Fruit fly (Drosophila melanogaster) whole organism, embryonic: Measurements from ENCODE around the gene CG11811.

ENCODE experiments used
- Atf-2 ChIP-seq: fragments of 200-800 bp; sonication (Bioruptor generic); optimal IDR thresholded peaks from 2 replicates; lab custom pipeline; 2016; ENCODE audit warnings: missing biosample characterization, missing genetic modification characterization
- Awh ChIP-seq: fragments of 200-800 bp; sonication (Bioruptor generic); IDR thresholded peaks from 2 replicates; pipeline ENCODE4, ENCODE4 v1.3.6; 2022; ENCODE audit warnings: missing biosample characterization, missing genetic modification characterization
- BEAF-32 ChIP-seq: fragments of 200-800 bp; sonication (Bioruptor generic); optimal IDR thresholded peaks from 3 replicates; lab custom pipeline; 2017; ENCODE audit warnings: missing biosample characterization, missing genetic modification characterization, mild to moderate bottlenecking, moderate library complexity, missing genetic modification reagents
- Blimp-1 ChIP-seq: fragments of 200-800 bp; sonication (Bioruptor generic); optimal IDR thresholded peaks from 3 replicates; lab custom pipeline; 2018; ENCODE audit warnings: missing biosample characterization, missing genetic modification characterization, mild to moderate bottlenecking, moderate library complexity, missing genetic modification reagents
- CG1024 ChIP-seq: fragments of 200-800 bp; sonication (Bioruptor generic); IDR thresholded peaks from 2 replicates; pipeline ENCODE4 v1.3.6; 2022; ENCODE audit warnings: missing biosample characterization, missing genetic modification characterization
- CG10462 ChIP-seq: fragments of 200-800 bp; sonication (Bioruptor generic); optimal IDR thresholded peaks from 2 replicates; lab custom pipeline; 2016; ENCODE audit warnings: missing biosample characterization, missing genetic modification characterization
- CG10654 ChIP-seq: fragments of 200-800 bp; sonication (Bioruptor generic); optimal IDR thresholded peaks from 2 replicates; lab custom pipeline; 2016; ENCODE audit warnings: missing biosample characterization, missing genetic modification characterization
- CG11093 ChIP-seq: fragments of 200-800 bp; sonication (Bioruptor generic); IDR thresholded peaks from 3 replicates; pipeline ENCODE4 v1.3.6; 2022; ENCODE audit warnings: missing biosample characterization, missing genetic modification characterization
- CG11695 ChIP-seq: fragments of 200-800 bp; sonication (Bioruptor generic); IDR thresholded peaks from 3 replicates; pipeline ENCODE4 v1.3.6; 2022; ENCODE audit warnings: missing biosample characterization, missing genetic modification characterization
- CG12071 ChIP-seq: fragments of 200-800 bp; sonication (Bioruptor generic); optimal IDR thresholded peaks from 3 replicates; lab custom pipeline; 2018; ENCODE audit warnings: missing biosample characterization, mild to moderate bottlenecking, missing genetic modification characterization
- CG12104 ChIP-seq: fragments of 200-800 bp; sonication (Bioruptor generic); optimal IDR thresholded peaks from 3 replicates; lab custom pipeline; 2016; ENCODE audit warnings: missing biosample characterization, missing genetic modification characterization
- CG12769 ChIP-seq: fragments of 200-800 bp; sonication (Bioruptor generic); optimal IDR thresholded peaks from 2 replicates; lab custom pipeline; 2019; ENCODE audit warnings: missing biosample characterization, mild to moderate bottlenecking, missing genetic modification characterization, moderate library complexity
- CG1603 ChIP-seq: fragments of 200-800 bp; sonication (Bioruptor generic); optimal IDR thresholded peaks from 2 replicates; lab custom pipeline; 2019; ENCODE audit warnings: missing biosample characterization, mild to moderate bottlenecking, missing genetic modification characterization, moderate library complexity
- CG1647 ChIP-seq: fragments of 200-800 bp; sonication (Bioruptor generic); optimal IDR thresholded peaks from 3 replicates; lab custom pipeline; 2016; ENCODE audit warnings: missing biosample characterization, missing genetic modification characterization
- CG17912 ChIP-seq: fragments of 200-800 bp; sonication (Bioruptor generic); optimal IDR thresholded peaks from 2 replicates; lab custom pipeline; 2018; ENCODE audit warnings: missing biosample characterization, mild to moderate bottlenecking, missing genetic modification characterization
- CG30020 ChIP-seq: fragments of 200-800 bp; optimal IDR thresholded peaks from 2 replicates; lab custom pipeline; 2019; ENCODE audit warnings: missing biosample characterization, mild to moderate bottlenecking, missing genetic modification characterization, moderate library complexity
- CG34224 ChIP-seq: fragments of 200-800 bp; sonication (Bioruptor generic); IDR thresholded peaks from 3 replicates; pipeline ENCODE4 v1.3.6; 2022; ENCODE audit warnings: missing biosample characterization, missing genetic modification characterization; ENCODE audit not compliant: partially characterized antibody
- CG3726 ChIP-seq: fragments of 200-800 bp; sonication (Bioruptor generic); IDR thresholded peaks from 3 replicates; pipeline ENCODE4, ENCODE4 v1.3.6; 2022; ENCODE audit warnings: missing biosample characterization, missing genetic modification characterization
- CG8765 ChIP-seq: fragments of 200-800 bp; sonication (Bioruptor generic); IDR thresholded peaks from 2 replicates; pipeline ENCODE4 v1.3.6; 2022; ENCODE audit warnings: missing biosample characterization, missing genetic modification characterization
- CG9215 ChIP-seq: fragments of 200-800 bp; sonication (Bioruptor generic); IDR thresholded peaks from 2 replicates; pipeline ENCODE4 v1.3.6; 2022; ENCODE audit warnings: missing biosample characterization, missing genetic modification characterization
- Chrac-16 ChIP-seq: fragments of 200-800 bp; sonication (Bioruptor generic); optimal IDR thresholded peaks from 3 replicates; lab custom pipeline; 2016; ENCODE audit warnings: missing biosample characterization, missing genetic modification characterization
- Dfd ChIP-seq, 2 experiments: fragments of >200 bp; optimal IDR thresholded peaks; 2 replicates each; lab custom pipeline; 2017; ENCODE audit warnings: missing biosample characterization in 2 of 2, missing genetic modification characterization in 2 of 2
- Dip3 ChIP-seq: fragments of 200-800 bp; sonication (Bioruptor generic); optimal IDR thresholded peaks from 3 replicates; lab custom pipeline; 2016; ENCODE audit warnings: missing biosample characterization, missing genetic modification characterization
- Dll ChIP-seq: fragments of 200-800 bp; sonication (Bioruptor generic); IDR thresholded peaks from 4 replicates; pipeline ENCODE4 v1.3.6; 2022; ENCODE audit warnings: missing biosample characterization, missing genetic modification characterization; ENCODE audit not compliant: partially characterized antibody
- Dref ChIP-seq: fragments of 200-800 bp; sonication (Bioruptor generic); IDR thresholded peaks from 2 replicates; pipeline ENCODE4 v1.3.6; 2022; ENCODE audit warnings: missing biosample characterization, missing genetic modification characterization
- Fer3 ChIP-seq: fragments of 200-800 bp; sonication (Bioruptor generic); optimal IDR thresholded peaks from 2 replicates; lab custom pipeline; 2018; ENCODE audit warnings: missing biosample characterization, mild to moderate bottlenecking, missing genetic modification characterization, moderate library complexity
- Hmx ChIP-seq: fragments of 200-800 bp; sonication (Bioruptor generic); optimal IDR thresholded peaks from 2 replicates; lab custom pipeline; 2016; ENCODE audit warnings: missing biosample characterization, missing genetic modification characterization
- MESR4 ChIP-seq: fragments of 200-800 bp; sonication (Bioruptor generic); optimal IDR thresholded peaks from 2 replicates; lab custom pipeline; 2018; ENCODE audit warnings: missing biosample characterization, mild to moderate bottlenecking, missing genetic modification characterization, moderate library complexity
- Myb ChIP-seq: fragments of 200-800 bp; sonication (Bioruptor generic); optimal IDR thresholded peaks from 2 replicates; lab custom pipeline; 2016; ENCODE audit warnings: missing biosample characterization, missing genetic modification characterization
- Taf1 ChIP-seq: fragments of 200-800 bp; sonication (Bioruptor generic); IDR thresholded peaks from 2 replicates; pipeline ENCODE4 v1.3.6; 2022; ENCODE audit warnings: missing biosample characterization, missing genetic modification characterization
- ab ChIP-seq: fragments of 200-800 bp; sonication (Bioruptor generic); optimal IDR thresholded peaks from 2 replicates; lab custom pipeline; 2016; ENCODE audit warnings: missing biosample characterization, missing genetic modification characterization
- ash1 ChIP-seq: fragments of 200-800 bp; sonication (Bioruptor generic); optimal IDR thresholded peaks from 2 replicates; lab custom pipeline; 2018; ENCODE audit warnings: missing biosample characterization, mild to moderate bottlenecking, missing genetic modification characterization
- br ChIP-seq: fragments of >200 bp; optimal IDR thresholded peaks from 2 replicates; lab custom pipeline; 2017
- cas ChIP-seq: fragments of 200-800 bp; sonication (Bioruptor generic); IDR thresholded peaks from 2 replicates; pipeline ENCODE4 v1.3.6; 2022; ENCODE audit warnings: missing biosample characterization, missing genetic modification characterization
- cato ChIP-seq: fragments of 200-800 bp; sonication (Bioruptor generic); optimal IDR thresholded peaks from 2 replicates; lab custom pipeline; 2016; ENCODE audit warnings: missing biosample characterization, missing genetic modification characterization, borderline replicate concordance
- gcm ChIP-seq: fragments of 200-800 bp; sonication (Bioruptor generic); optimal IDR thresholded peaks from 2 replicates; lab custom pipeline; 2019; ENCODE audit warnings: missing biosample characterization, mild to moderate bottlenecking, missing genetic modification characterization, moderate library complexity
- gt ChIP-seq: fragments of 200-800 bp; sonication (Bioruptor generic); IDR thresholded peaks from 2 replicates; pipeline ENCODE4 v1.3.6; 2022; ENCODE audit warnings: missing biosample characterization, missing genetic modification characterization
- kni ChIP-seq: fragments of 200-800 bp; sonication (Bioruptor generic); optimal IDR thresholded peaks from 3 replicates; lab custom pipeline; 2017; ENCODE audit warnings: mild to moderate bottlenecking, missing biosample characterization, missing genetic modification reagents, missing genetic modification characterization
- lbe ChIP-seq: fragments of 200-800 bp; sonication (Bioruptor generic); optimal IDR thresholded peaks from 2 replicates; lab custom pipeline; 2016; ENCODE audit warnings: missing biosample characterization, mild to moderate bottlenecking, missing genetic modification characterization
- odd ChIP-seq: fragments of 200-800 bp; sonication (Bioruptor generic); optimal IDR thresholded peaks from 2 replicates; lab custom pipeline; 2017; ENCODE audit warnings: missing biosample characterization, mild to moderate bottlenecking, missing genetic modification characterization
- otp ChIP-seq: fragments of 200-800 bp; sonication (Bioruptor generic); IDR thresholded peaks from 3 replicates; pipeline ENCODE4, ENCODE4 v1.3.6; 2022; ENCODE audit warnings: missing biosample characterization, missing genetic modification characterization
- pros ChIP-seq: fragments of 200-800 bp; sonication (Bioruptor generic); optimal IDR thresholded peaks from 3 replicates; lab custom pipeline; 2019; ENCODE audit warnings: missing biosample characterization, mild to moderate bottlenecking, missing genetic modification characterization, moderate library complexity
- psq ChIP-seq: fragments of 200-800 bp; sonication (Bioruptor generic); optimal IDR thresholded peaks from 2 replicates; lab custom pipeline; 2017; ENCODE audit warnings: missing biosample characterization, missing genetic modification characterization
- rib ChIP-seq: fragments of 200-800 bp; sonication (Bioruptor generic); IDR thresholded peaks from 2 replicates; pipeline ENCODE4 v1.3.6; 2022; ENCODE audit warnings: missing biosample characterization, missing genetic modification characterization
- salm ChIP-seq: fragments of 200-800 bp; sonication (Bioruptor generic); optimal IDR thresholded peaks from 2 replicates; lab custom pipeline; 2018; ENCODE audit warnings: missing biosample characterization, mild to moderate bottlenecking, missing genetic modification characterization
- sqz ChIP-seq: fragments of 200-800 bp; sonication (Bioruptor generic); optimal IDR thresholded peaks from 3 replicates; lab custom pipeline; 2018; ENCODE audit warnings: missing biosample characterization, mild to moderate bottlenecking, missing genetic modification characterization
- tio ChIP-seq: fragments of 200-800 bp; sonication (Bioruptor generic); optimal IDR thresholded peaks from 2 replicates; lab custom pipeline; 2017; ENCODE audit warnings: missing biosample characterization, missing genetic modification characterization, inconsistent platforms
- tna ChIP-seq: fragments of 200-800 bp; sonication (Bioruptor generic); IDR thresholded peaks from 2 replicates; pipeline ENCODE4 v1.3.6; 2022; ENCODE audit warnings: missing biosample characterization, missing genetic modification characterization; ENCODE audit not compliant: partially characterized antibody
- tup ChIP-seq: fragments of 200-800 bp; sonication (Bioruptor generic); optimal IDR thresholded peaks from 2 replicates; lab custom pipeline; 2016; ENCODE audit warnings: missing biosample characterization, mild to moderate bottlenecking, missing genetic modification characterization, moderate library complexity
- usp ChIP-seq: fragments of >200 bp; optimal IDR thresholded peaks from 2 replicates; lab custom pipeline; 2017; ENCODE audit warnings: missing biosample characterization, missing genetic modification characterization
- zf30C ChIP-seq: fragments of 200-800 bp; sonication (Bioruptor generic); optimal IDR thresholded peaks from 3 replicates; lab custom pipeline; 2018; ENCODE audit warnings: missing biosample characterization, mild to moderate bottlenecking, missing genetic modification characterization

CG11811 gene

DNA sequence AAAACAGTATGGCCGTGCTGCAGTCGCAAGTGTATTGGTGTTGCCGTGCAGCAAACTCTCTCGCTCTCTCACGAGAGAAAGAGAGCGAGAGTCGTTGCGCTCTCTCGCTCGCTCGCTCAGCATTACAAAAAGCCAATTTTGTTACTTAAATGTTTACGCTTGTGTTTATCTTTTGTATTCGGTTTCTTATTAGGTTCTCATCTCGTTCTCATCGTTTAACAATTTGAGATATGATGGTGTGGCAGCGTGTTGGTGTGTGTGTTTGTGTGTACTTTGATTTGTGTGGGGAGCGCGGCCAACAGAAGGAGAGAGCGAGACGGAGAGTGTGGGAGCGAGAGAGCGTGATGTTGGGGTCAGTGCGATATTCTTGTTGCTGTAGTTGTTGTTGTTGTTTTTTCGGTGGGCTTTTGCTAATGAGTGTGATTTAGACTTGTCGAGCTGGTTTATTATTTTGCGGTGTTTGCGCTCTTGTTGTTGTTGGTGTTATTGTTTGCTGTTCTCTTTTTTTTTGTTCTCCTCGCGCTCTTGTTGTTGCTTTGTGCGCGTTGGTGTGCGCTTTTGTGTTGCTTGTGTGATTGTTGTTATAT is 46.4 kb downstream of the CG11811 start (continued):
- TF ChIP-seq Fer3 (tag; lab: Kevin White, UChicago), result no peak
- no peak for TF ChIP-seq MESR4 (GFP tag; lab: Kevin White, UChicago)
- TF ChIP-seq CG11695, result no peak
- TF ChIP-seq Taf1 (GFP tag; lab: Robert Waterston, UW), result no peak
- TF ChIP-seq zf30C (GFP tag; lab: Kevin White, UChicago), result peak; percentile 10
- TF ChIP-seq Atf-2, result no peak
- peak; percentile 62 for TF ChIP-seq CG17912 (GFP tag; lab: Kevin White, UChicago)
- no peak for TF ChIP-seq CG12104 (GFP tag; lab: Kevin White, UChicago)
- TF ChIP-seq Dref (GFP tag; lab: Robert Waterston, UW), result no peak
- peak; percentile 93 for TF ChIP-seq pros (GFP tag; lab: Kevin White, UChicago)
- TF ChIP-seq lbe (GFP tag; lab: Kevin White, UChicago), result peak; percentile 80
- TF ChIP-seq sqz (GFP tag; lab: Kevin White, UChicago), result peak; percentile 71
- peak; percentile 95 for TF ChIP-seq kni
- no peak for TF ChIP-seq br
- no peak for TF ChIP-seq cato
- no peak for TF ChIP-seq Dfd (GFP tag; optimal IDR thresholded peaks at IDR 0.05; lab: Kevin White, UChicago)
- TF ChIP-seq Chrac-16, result no peak
- no peak for TF ChIP-seq CG8765 (GFP tag; lab: Robert Waterston, UW)
- no peak for TF ChIP-seq CG11093 (GFP tag; lab: Robert Waterston, UW)
- no peak; the same call in 1 of the 3 replicates for TF ChIP-seq otp (GFP tag; lab: Robert Waterston, UW)
- no peak for TF ChIP-seq Dip3 (GFP tag; lab: Kevin White, UChicago)
- TF ChIP-seq tup, result no peak
- peak; percentile 57; the same call in 1 of the 3 replicates for TF ChIP-seq CG34224 (GFP tag; lab: Robert Waterston, UW)
- peak; percentile 74 for TF ChIP-seq ab (GFP tag; lab: Kevin White, UChicago)
- TF ChIP-seq CG3726 (GFP tag; lab: Robert Waterston, UW), result no peak
- no peak for TF ChIP-seq tna (GFP tag; lab: Robert Waterston, UW)
- no peak for TF ChIP-seq ash1
- TF ChIP-seq tio (GFP tag; lab: Kevin White, UChicago), result no peak
- TF ChIP-seq usp (GFP tag; lab: Kevin White, UChicago), result no peak
- 0 out of 4 replicates have a peak, but pooled peaks have one; percentile 25 for TF ChIP-seq Dll
- no peak for TF ChIP-seq Hmx (GFP tag; lab: Kevin White, UChicago)
- TF ChIP-seq salm (tag; lab: Kevin White, UChicago), result peak; percentile 60
- 0 out of 2 replicates have a peak, but pooled peaks have one; percentile 26 for TF ChIP-seq Awh (GFP tag; lab: Robert Waterston, UW)
- no peak for TF ChIP-seq gt (GFP tag; lab: Robert Waterston, UW)
- peak; percentile 65 for TF ChIP-seq CG12071 (GFP tag; lab: Kevin White, UChicago)
- no peak for TF ChIP-seq cas (GFP tag; lab: Robert Waterston, UW)
- TF ChIP-seq rib (GFP tag; lab: Robert Waterston, UW), result peak; percentile 76
- peak; percentile 33 for TF ChIP-seq Blimp-1
- TF ChIP-seq gcm (GFP tag; lab: Kevin White, UChicago), result peak; percentile 33
- TF ChIP-seq CG1647 (GFP tag; lab: Kevin White, UChicago), result no peak
- TF ChIP-seq psq (GFP tag; lab: Kevin White, UChicago), result peak; percentile 47
- no peak for TF ChIP-seq CG10462 (GFP tag; lab: Kevin White, UChicago)
- TF ChIP-seq CG9215 (GFP tag; lab: Robert Waterston, UW), result no peak
- TF ChIP-seq CG12769 (tag; lab: Kevin White, UChicago), result peak; percentile 75
- no peak for TF ChIP-seq CG10654 (GFP tag; lab: Kevin White, UChicago)
- peak; percentile 13 for TF ChIP-seq Myb (GFP tag; lab: Kevin White, UChicago)
- peak; percentile 14 for TF ChIP-seq CG1603
- peak; percentile 25 for TF ChIP-seq odd (GFP tag; lab: Kevin White, UChicago)
- no peak for TF ChIP-seq CG1024 (GFP tag; lab: Robert Waterston, UW)
- no peak for TF ChIP-seq BEAF-32 (GFP tag; lab: Kevin White, UChicago)
- TF ChIP-seq CG30020 (tag; lab: Kevin White, UChicago), result no peak
